Worm (Caenorhabditis elegans): ENCODE measurements around the gene T19A5.3.
"Not testable (repeated sequence)": the region's sequence is repeated elsewhere in the genome, so short reads cannot be mapped to it uniquely, and the experiment has no call there.

The T19A5.3 gene

ce11 chrV:8897942-8898419 lies 45.9 kb downstream of the T19A5.3 start, which contains the start of the genes his-17 and his-18:
Gene his-17 (minus strand): TSS chrV:8897992.
Gene his-18 (plus strand): TSS chrV:8898228.
- not testable (repeated sequence) for TF ChIP-seq W03F9.2, dao-5, him-1 (tag; optimal IDR thresholded peaks at IDR 0.05)
